Worm (Caenorhabditis elegans) whole organism, late embryonic: ENCODE results near the gene mks-1.

Experiments
- F13H6.1 ChIP-seq: sonication (generic microtip); optimal IDR thresholded peaks from 2 replicates; lab custom pipeline; 2016; ENCODE audit warnings: missing genetic modification characterization, missing compliant biosample characterization
- K02D7.2 ChIP-seq: sonication (generic microtip); optimal IDR thresholded peaks from 2 replicates; lab custom pipeline; 2017; ENCODE audit warnings: mild to moderate bottlenecking, missing genetic modification characterization, missing compliant biosample characterization
- Y22D7AL.16 ChIP-seq: sonication (generic microtip); optimal IDR thresholded peaks from 2 replicates; lab custom pipeline; 2016; ENCODE audit warnings: missing genetic modification characterization, missing compliant biosample characterization
- ceh-30 ChIP-seq: fragments of 150-350 bp; optimal IDR thresholded peaks from 2 replicates; lab custom pipeline; 2014; ENCODE audit warnings: missing biosample characterization, missing genetic modification characterization
- elt-2 ChIP-seq: sonication (generic microtip); optimal IDR thresholded peaks from 2 replicates; lab custom pipeline; 2016; ENCODE audit warnings: missing genetic modification reagents, missing genetic modification characterization, missing compliant biosample characterization
- ets-4 ChIP-seq: sonication (generic microtip); optimal IDR thresholded peaks from 2 replicates; lab custom pipeline; 2016; ENCODE audit warnings: missing genetic modification characterization, missing compliant biosample characterization
- fax-1 ChIP-seq: sonication (generic microtip); optimal IDR thresholded peaks from 2 replicates; lab custom pipeline; 2016; ENCODE audit warnings: missing genotype, missing genetic modification characterization, missing compliant biosample characterization
- lim-6 ChIP-seq: sonication (generic microtip); optimal IDR thresholded peaks from 2 replicates; lab custom pipeline; 2016; ENCODE audit warnings: missing genetic modification characterization, missing compliant biosample characterization
- nhr-11 ChIP-seq: fragments of 150-350 bp; optimal IDR thresholded peaks from 2 replicates; lab custom pipeline; 2014; ENCODE audit warnings: missing biosample characterization, missing genetic modification characterization
- pat-9 ChIP-seq: fragments of 200-800 bp; sonication (Bioruptor generic); optimal IDR thresholded peaks from 2 replicates; lab custom pipeline; 2018; ENCODE audit warnings: mild to moderate bottlenecking, missing genetic modification characterization, moderate library complexity, missing compliant biosample characterization
- pha-4 ChIP-seq: fragments of 150-350 bp; optimal IDR thresholded peaks from 2 replicates; lab custom pipeline; 2018; ENCODE audit warnings: missing biosample characterization, missing genetic modification reagents, missing genetic modification characterization
- tbx-2 ChIP-seq: sonication (generic microtip); optimal IDR thresholded peaks from 2 replicates; lab custom pipeline; 2016; ENCODE audit warnings: missing genetic modification characterization, missing compliant biosample characterization
- tbx-7 ChIP-seq: sonication (generic microtip); optimal IDR thresholded peaks from 2 replicates; lab custom pipeline; 2016; ENCODE audit warnings: missing genotype, missing genetic modification characterization, missing compliant biosample characterization
- zip-5 ChIP-seq: sonication (generic microtip); optimal IDR thresholded peaks from 2 replicates; lab custom pipeline; 2016; ENCODE audit warnings: missing genetic modification characterization, missing compliant biosample characterization

- no peak for TF ChIP-seq nhr-11 (tag; lab: Kevin White, UChicago)
- TF ChIP-seq F13H6.1 (tag; lab: Kevin White, UChicago), result no peak
- TF ChIP-seq Y22D7AL.16 (tag; lab: Kevin White, UChicago), result no peak
- TF ChIP-seq fax-1 (tag; lab: Kevin White, UChicago), result no peak
- TF ChIP-seq lim-6 (tag; lab: Kevin White, UChicago), result no peak
- TF ChIP-seq tbx-2, result no peak
- no peak for TF ChIP-seq ceh-30 (tag; lab: Kevin White, UChicago)
- no peak for TF ChIP-seq zip-5 (tag; lab: Kevin White, UChicago)
- TF ChIP-seq tbx-7 (tag; lab: Kevin White, UChicago), result no peak
- TF ChIP-seq ets-4, result no peak
- TF ChIP-seq elt-2 (tag; lab: Kevin White, UChicago), result no peak
- TF ChIP-seq K02D7.2 (tag; lab: Kevin White, UChicago), result no peak
- TF ChIP-seq pha-4, result no peak
- no peak for TF ChIP-seq pat-9 (tag; lab: Kevin White, UChicago)
Measured at ce11 chrIII:3179855-3180254, 6.2 kb upstream of the mks-1 start.
